Worm (Caenorhabditis elegans) whole organism, young adult: ENCODE measurements around the gene F14D7.2.

Experiments
- B0019.2 ChIP-seq: fragments of 200-800 bp; sonication (Bioruptor generic); conservative IDR thresholded peaks from 2 replicates; pipeline ENCODE4 v1.3.6; 2022; ENCODE audit warnings: missing genetic modification reagents, missing genetic modification characterization, missing compliant biosample characterization
- B0261.1 ChIP-seq: sonication (generic microtip); optimal IDR thresholded peaks from 2 replicates; lab custom pipeline; 2016; ENCODE audit warnings: mild to moderate bottlenecking, missing genetic modification characterization, moderate library complexity, missing compliant biosample characterization
- C06A6.2 ChIP-seq: fragments of 200-800 bp; sonication (Bioruptor generic); conservative IDR thresholded peaks from 2 replicates; pipeline ENCODE4 v1.3.6; 2022; ENCODE audit warnings: missing genetic modification characterization, missing compliant biosample characterization
- C17E4.6 ChIP-seq: fragments of 200-800 bp; sonication (Bioruptor generic); IDR thresholded peaks from 2 replicates; pipeline ENCODE4 v1.3.6; 2022; ENCODE audit warnings: missing genetic modification reagents, missing genetic modification characterization, missing compliant biosample characterization
- F10E7.11 ChIP-seq: sonication (generic microtip); optimal IDR thresholded peaks from 2 replicates; lab custom pipeline; 2017; ENCODE audit warnings: mild to moderate bottlenecking, missing genetic modification characterization, moderate library complexity, missing compliant biosample characterization
- F22D6.2 ChIP-seq: sonication (generic microtip); optimal IDR thresholded peaks from 2 replicates; lab custom pipeline; 2016; ENCODE audit warnings: mild to moderate bottlenecking, missing genetic modification characterization, missing compliant biosample characterization
- F23B12.7 ChIP-seq: sonication (generic microtip); optimal IDR thresholded peaks from 2 replicates; lab custom pipeline; 2017; ENCODE audit warnings: missing genetic modification characterization, mild to moderate bottlenecking, missing compliant biosample characterization, antibody characterized with exemption, moderate library complexity; ENCODE audit not compliant: insufficient read depth
- F39B2.1 ChIP-seq: fragments of 200-800 bp; sonication (Bioruptor generic); IDR thresholded peaks from 2 replicates; pipeline ENCODE4 v1.3.6; 2022; ENCODE audit warnings: missing genetic modification reagents, missing genetic modification characterization, missing compliant biosample characterization
- F49E8.2 ChIP-seq: sonication (generic microtip); optimal IDR thresholded peaks from 3 replicates; lab custom pipeline; 2017; ENCODE audit warnings: missing genetic modification characterization, mild to moderate bottlenecking, missing compliant biosample characterization, antibody characterized with exemption, moderate library complexity; ENCODE audit not compliant: insufficient read depth
- F52B5.7 ChIP-seq: sonication (generic microtip); optimal IDR thresholded peaks from 2 replicates; lab custom pipeline; 2016; ENCODE audit warnings: mild to moderate bottlenecking, missing genetic modification characterization, missing compliant biosample characterization
- K12H6.12 ChIP-seq: fragments of 200-800 bp; sonication (Bioruptor generic); optimal IDR thresholded peaks from 2 replicates; lab custom pipeline; 2018; ENCODE audit warnings: mild to moderate bottlenecking, missing genetic modification characterization, missing compliant biosample characterization
- T26A5.8 ChIP-seq: sonication (generic microtip); optimal IDR thresholded peaks from 2 replicates; lab custom pipeline; 2016; ENCODE audit warnings: missing genetic modification characterization, missing compliant biosample characterization
- Y53F4B.3 ChIP-seq: fragments of 200-800 bp; sonication (Bioruptor generic); IDR thresholded peaks from 2 replicates; pipeline ENCODE4 v1.3.6; 2022; ENCODE audit warnings: missing genetic modification reagents, missing genetic modification characterization, missing compliant biosample characterization
- Y79H2A.3 ChIP-seq: fragments of 200-800 bp; sonication (Bioruptor generic); conservative IDR thresholded peaks from 2 replicates; pipeline ENCODE4 v1.3.6; 2022; ENCODE audit warnings: missing genetic modification reagents, missing genetic modification characterization, missing compliant biosample characterization
- Y95B8A.8 ChIP-seq: fragments of 200-800 bp; sonication (Bioruptor generic); IDR thresholded peaks from 2 replicates; pipeline ENCODE4 v1.3.6; 2022; ENCODE audit warnings: missing genetic modification reagents, missing genetic modification characterization, missing compliant biosample characterization
- aptf-3 ChIP-seq: fragments of 200-800 bp; sonication (Bioruptor generic); IDR thresholded peaks from 2 replicates; pipeline ENCODE4 v1.3.6; 2022; ENCODE audit warnings: missing genetic modification characterization, missing compliant biosample characterization
- atf-7 ChIP-seq: sonication (generic microtip); optimal IDR thresholded peaks from 2 replicates; lab custom pipeline; 2017; ENCODE audit warnings: mild to moderate bottlenecking, missing genetic modification characterization, missing compliant biosample characterization
- attf-5 ChIP-seq: fragments of 200-800 bp; sonication (Bioruptor generic); optimal IDR thresholded peaks from 2 replicates; lab custom pipeline; 2018; ENCODE audit warnings: mild to moderate bottlenecking, missing genetic modification characterization, missing compliant biosample characterization
- attf-6 ChIP-seq: fragments of 200-800 bp; sonication (Bioruptor generic); IDR thresholded peaks from 2 replicates; pipeline ENCODE4 v1.3.6; 2022; ENCODE audit warnings: missing genetic modification reagents, missing genetic modification characterization, missing compliant biosample characterization
- bed-2 ChIP-seq: fragments of 200-800 bp; sonication (Bioruptor generic); IDR thresholded peaks from 2 replicates; pipeline ENCODE4 v1.3.6; 2022; ENCODE audit warnings: missing genetic modification reagents, missing genetic modification characterization, missing compliant biosample characterization
- cebp-1 ChIP-seq, 2 experiments: fragments of 200-800 bp in 1 of 2; sonication (Bioruptor generic) in 1 of 2; sonication (generic microtip) in 1 of 2; IDR thresholded peaks in 1 of 2; optimal IDR thresholded peaks in 1 of 2; 2 replicates each; pipeline versions ENCODE4 v1.3.6 to Lab custom; 2017 to 2022; ENCODE audit warnings: missing compliant biosample characterization in 2 of 2, missing genetic modification characterization in 2 of 2, mild to moderate bottlenecking in 1 of 2, missing genetic modification reagents in 1 of 2, moderate library complexity in 1 of 2
- ceh-27 ChIP-seq: fragments of 200-800 bp; sonication (Bioruptor generic); optimal IDR thresholded peaks from 2 replicates; lab custom pipeline; 2018; ENCODE audit warnings: mild to moderate bottlenecking, missing genetic modification characterization, moderate library complexity, missing compliant biosample characterization
- die-1 ChIP-seq: sonication (generic microtip); optimal IDR thresholded peaks from 2 replicates; lab custom pipeline; 2016; ENCODE audit warnings: missing genotype, mild to moderate bottlenecking, missing genetic modification characterization, missing compliant biosample characterization
- dpl-1 ChIP-seq: fragments of 150-350 bp; optimal IDR thresholded peaks from 2 replicates; lab custom pipeline; 2014; ENCODE audit warnings: missing biosample characterization, missing genetic modification reagents, missing genetic modification characterization
- fkh-3 ChIP-seq: sonication (generic microtip); optimal IDR thresholded peaks from 2 replicates; lab custom pipeline; 2016; ENCODE audit warnings: mild to moderate bottlenecking, missing genetic modification characterization, missing compliant biosample characterization
- hmg-1.2 ChIP-seq: fragments of 200-800 bp; sonication (Bioruptor generic); IDR thresholded peaks from 2 replicates; pipeline ENCODE4 v1.3.6; 2022; ENCODE audit warnings: missing genetic modification reagents, missing genetic modification characterization, missing compliant biosample characterization
- hmg-20 ChIP-seq: fragments of 200-800 bp; sonication (Bioruptor generic); IDR thresholded peaks from 2 replicates; pipeline ENCODE4 v1.3.6; 2022; ENCODE audit warnings: missing genetic modification reagents, missing genetic modification characterization, missing compliant biosample characterization
- let-607 ChIP-seq, 2 experiments: fragments of 200-800 bp in 1 of 2; sonication (Bioruptor generic) in 1 of 2; sonication (generic microtip) in 1 of 2; optimal IDR thresholded peaks; 2 replicates each; lab custom pipeline; 2016 to 2018; ENCODE audit warnings: mild to moderate bottlenecking in 2 of 2, missing compliant biosample characterization in 2 of 2, missing genetic modification characterization in 2 of 2, moderate library complexity in 2 of 2, missing genotype in 1 of 2
- lin-26 ChIP-seq: fragments of 200-800 bp; sonication (Bioruptor generic); IDR thresholded peaks from 2 replicates; pipeline ENCODE4 v1.3.6; 2022; ENCODE audit warnings: missing genetic modification reagents, missing genetic modification characterization, missing compliant biosample characterization
- lin-35 ChIP-seq, 3 experiments: fragments of 150-350 bp in 2 of 3; sonication (generic microtip) in 1 of 3; optimal IDR thresholded peaks; 2 replicates each; lab custom pipeline; 2014 to 2018; ENCODE audit warnings: missing biosample characterization in 3 of 3, missing genetic modification characterization in 3 of 3, missing genetic modification reagents in 3 of 3
- lir-1 ChIP-seq: fragments of 200-800 bp; sonication (Bioruptor generic); conservative IDR thresholded peaks from 2 replicates; pipeline ENCODE4 v1.3.6; 2022; ENCODE audit warnings: missing genetic modification reagents, missing genetic modification characterization, missing compliant biosample characterization
- madf-6 ChIP-seq: fragments of 200-800 bp; sonication (Bioruptor generic); IDR thresholded peaks from 2 replicates; pipeline ENCODE4 v1.3.6; 2022; ENCODE audit warnings: missing genetic modification reagents, missing genetic modification characterization, missing compliant biosample characterization
- mcd-1 ChIP-seq: fragments of 200-800 bp; sonication (Bioruptor generic); IDR thresholded peaks from 2 replicates; pipeline ENCODE4 v1.3.6; 2022; ENCODE audit warnings: missing genetic modification reagents, missing genetic modification characterization, missing compliant biosample characterization
- nhr-179 ChIP-seq: sonication (generic microtip); optimal IDR thresholded peaks from 2 replicates; lab custom pipeline; 2016; ENCODE audit warnings: mild to moderate bottlenecking, missing genetic modification characterization, missing compliant biosample characterization
- nhr-27 ChIP-seq: fragments of 200-800 bp; sonication (Bioruptor generic); optimal IDR thresholded peaks from 2 replicates; lab custom pipeline; 2018; ENCODE audit warnings: mild to moderate bottlenecking, missing genetic modification characterization, moderate library complexity, missing compliant biosample characterization
- nhr-80 ChIP-seq: sonication (generic microtip); optimal IDR thresholded peaks from 2 replicates; lab custom pipeline; 2016; ENCODE audit warnings: missing genetic modification characterization, missing compliant biosample characterization
- rcor-1 ChIP-seq: fragments of 200-800 bp; sonication (Bioruptor generic); IDR thresholded peaks from 2 replicates; pipeline ENCODE4 v1.3.6; 2022; ENCODE audit warnings: missing genetic modification reagents, missing genetic modification characterization, missing compliant biosample characterization
- sea-2 ChIP-seq: fragments of 200-800 bp; sonication (Bioruptor generic); IDR thresholded peaks from 2 replicates; pipeline ENCODE4 v1.3.6; 2022; ENCODE audit warnings: missing genetic modification characterization, missing compliant biosample characterization
- snpc-1.3 ChIP-seq: sonication (generic microtip); optimal IDR thresholded peaks from 2 replicates; lab custom pipeline; 2017; ENCODE audit warnings: missing genetic modification characterization, mild to moderate bottlenecking, missing compliant biosample characterization, antibody characterized with exemption, moderate library complexity, missing genotype, missing genetic modification reagents; ENCODE audit not compliant: insufficient read depth
- unc-130 ChIP-seq: sonication (generic microtip); optimal IDR thresholded peaks from 2 replicates; lab custom pipeline; 2016; ENCODE audit warnings: missing genetic modification reagents, missing genetic modification characterization, missing compliant biosample characterization
- zfh-2 ChIP-seq: fragments of 200-800 bp; sonication (Bioruptor generic); conservative IDR thresholded peaks from 2 replicates; pipeline ENCODE4 v1.3.6; 2022; ENCODE audit warnings: missing genetic modification reagents, missing genetic modification characterization, missing compliant biosample characterization

Gene F14D7.2

ce11 chrV:14328806-14329205, 35.3 kb upstream of the F14D7.2 start, which contains the start of gene pepm-1:
pepm-1 (plus strand) TSS chrV:14329106.
- no peak for TF ChIP-seq let-607 (tag; optimal IDR thresholded peaks at IDR 0.05; lab: Kevin White, UChicago)
- TF ChIP-seq nhr-27 (tag; lab: Kevin White, UChicago) = no peak
- TF ChIP-seq rcor-1 (GFP tag; lab: Robert Waterston, UW) = no peak
- no peak for TF ChIP-seq madf-6 (GFP tag; lab: Robert Waterston, UW)
- no peak for TF ChIP-seq dpl-1 (GFP tag; lab: Kevin White, UChicago)
- no peak for TF ChIP-seq unc-130
- no peak for TF ChIP-seq hmg-20 (GFP tag; lab: Robert Waterston, UW)
- no peak for TF ChIP-seq F52B5.7
- no peak for TF ChIP-seq zfh-2 (GFP tag; lab: Robert Waterston, UW)
- no peak for TF ChIP-seq F10E7.11 (tag; lab: Kevin White, UChicago)
- TF ChIP-seq atf-7 (tag; lab: Kevin White, UChicago) = no peak
- TF ChIP-seq Y95B8A.8 (GFP tag; lab: Robert Waterston, UW) = no peak
- no peak for TF ChIP-seq B0019.2 (GFP tag; lab: Robert Waterston, UW)
- TF ChIP-seq attf-5 (GFP tag; lab: Kevin White, UChicago) = no peak
- TF ChIP-seq die-1 (tag; lab: Kevin White, UChicago) = no peak
- no peak for TF ChIP-seq bed-2
- TF ChIP-seq Y79H2A.3 (GFP tag; lab: Robert Waterston, UW) = no peak
- TF ChIP-seq F49E8.2 (tag; lab: Kevin White, UChicago) = no peak
- TF ChIP-seq K12H6.12 (tag; lab: Kevin White, UChicago) = no peak

DNA sequence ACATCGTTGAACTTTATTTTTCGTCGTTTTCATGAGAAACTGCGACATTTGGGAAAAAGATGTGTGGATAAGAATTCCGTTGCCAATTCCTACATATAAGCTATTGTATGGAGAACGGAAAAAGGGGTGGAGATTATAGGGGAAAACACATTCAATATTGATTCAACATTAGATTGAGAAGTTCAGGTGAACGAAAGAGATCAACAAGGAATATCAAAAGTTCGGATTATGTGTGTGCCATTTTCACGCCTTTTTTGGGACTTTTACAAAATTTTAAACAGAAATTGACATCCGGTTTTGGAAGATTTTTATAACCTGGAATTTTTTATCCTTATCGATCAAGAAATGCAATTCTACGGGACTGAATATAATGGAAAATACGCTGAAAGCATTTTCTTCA, 34.3 kb upstream of the F14D7.2 start, which contains the start of gene F47B8.5:
Gene F47B8.5, minus strand, starts transcription at position 101 of the 400 bp plus-strand sequence.
- TF ChIP-seq bed-2 (no peak), attf-5 (GFP tag; lab: Kevin White, UChicago) (no peak), sea-2 (GFP tag; lab: Robert Waterston, UW) (no peak), B0261.1 (tag; lab: Kevin White, UChicago) (no peak), lir-1 (GFP tag; lab: Robert Waterston, UW) (no peak), zfh-2 (GFP tag; lab: Robert Waterston, UW) (no peak), Y53F4B.3 (GFP tag; lab: Robert Waterston, UW) (no peak), rcor-1 (GFP tag; lab: Robert Waterston, UW) (no peak), aptf-3 (GFP tag; lab: Robert Waterston, UW) (no peak), attf-6 (GFP tag; lab: Robert Waterston, UW) (no peak)

DNA sequence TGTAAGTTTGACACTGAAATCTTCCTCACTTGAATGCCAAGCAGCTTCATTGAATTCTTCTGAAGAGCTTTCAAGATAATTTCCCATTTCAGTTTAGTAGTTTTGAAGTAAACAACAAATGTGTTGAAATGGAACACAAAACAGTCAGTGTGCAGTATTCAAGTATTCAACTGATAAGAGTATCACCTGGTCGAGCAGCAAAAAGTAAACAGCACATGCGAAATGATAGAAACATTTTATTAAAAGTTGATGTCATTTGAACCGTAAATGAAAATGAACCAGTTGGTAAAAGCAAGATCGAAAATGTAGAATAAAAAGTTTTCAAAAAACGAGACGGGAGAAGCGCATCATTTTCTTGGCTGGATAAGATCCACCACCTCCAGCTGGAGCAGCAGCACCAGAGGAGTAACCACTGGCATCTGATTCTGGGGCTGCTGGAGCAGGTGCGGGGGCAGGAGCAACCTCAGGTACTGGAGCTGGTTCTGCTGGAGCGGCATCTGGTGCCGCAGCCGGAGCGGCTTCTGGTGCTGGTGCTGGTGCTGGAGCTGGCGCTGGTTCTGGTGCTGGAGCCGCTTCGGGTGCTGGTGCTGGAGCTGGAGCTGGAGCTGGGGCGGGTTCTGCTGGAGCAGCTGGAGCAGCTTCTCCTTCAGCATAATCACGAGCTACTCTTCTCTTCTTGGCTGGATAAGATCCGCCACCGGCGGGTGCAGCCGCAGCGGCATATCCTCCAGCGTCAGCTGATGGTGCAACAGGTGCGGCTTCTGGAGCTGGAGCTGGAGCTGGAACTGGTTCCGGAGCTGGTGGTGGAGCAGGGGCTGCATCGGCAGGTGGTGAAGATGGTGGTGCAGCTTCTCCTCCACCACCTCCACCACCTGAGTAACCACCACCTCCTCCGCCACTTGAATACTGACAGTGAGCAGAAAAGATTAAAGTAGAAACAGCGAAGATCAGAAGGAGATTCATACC, 31.3 kb upstream of the F14D7.2 start, which contains the start of the genes F47B8.4 and F47B8.18:
Gene F47B8.4, minus strand, starts transcription at position 172 of the 966 bp plus-strand sequence.
Gene F47B8.18, minus strand, starts transcription at position 963 of the 966 bp plus-strand sequence.
- no peak for TF ChIP-seq T26A5.8 (tag; lab: Kevin White, UChicago)
- no peak for TF ChIP-seq hmg-1.2 (GFP tag; lab: Robert Waterston, UW)
- TF ChIP-seq C06A6.2 (GFP tag; lab: Robert Waterston, UW) = no peak
- TF ChIP-seq lin-35 (GFP tag; optimal IDR thresholded peaks at IDR 0.05; lab: Kevin White, UChicago) = no peak
- no peak for TF ChIP-seq Y53F4B.3 (GFP tag; lab: Robert Waterston, UW)
- TF ChIP-seq snpc-1.3 (tag; lab: Kevin White, UChicago) = no peak
- no peak for TF ChIP-seq F22D6.2 (tag; lab: Kevin White, UChicago)
- TF ChIP-seq ceh-27 (GFP tag; lab: Kevin White, UChicago) = no peak
- no peak for TF ChIP-seq F39B2.1 (GFP tag; lab: Robert Waterston, UW)
- TF ChIP-seq C17E4.6 (GFP tag; lab: Robert Waterston, UW) = no peak
- TF ChIP-seq mcd-1 = peak; percentile 55; the same call in 1 of the 2 replicates
- no peak for TF ChIP-seq hmg-20 (GFP tag; lab: Robert Waterston, UW)
- TF ChIP-seq F23B12.7 (tag; lab: Kevin White, UChicago) = no peak
- peak; percentile 56 for TF ChIP-seq nhr-80
- TF ChIP-seq cebp-1 (GFP tag; IDR thresholded peaks at IDR 0.05; lab: Robert Waterston, UW) = 0 out of 2 replicates have a peak, but pooled peaks have one; percentile 15
- no peak for TF ChIP-seq cebp-1 (tag; optimal IDR thresholded peaks at IDR 0.05; lab: Kevin White, UChicago)
- TF ChIP-seq B0261.1 (tag; lab: Kevin White, UChicago) = no peak
- TF ChIP-seq K12H6.12 (tag; lab: Kevin White, UChicago) = no peak
- 0 out of 2 replicates have a peak, but pooled peaks have one; percentile 53 for TF ChIP-seq lin-26 (GFP tag; lab: Robert Waterston, UW)
- TF ChIP-seq nhr-179 (tag; lab: Kevin White, UChicago) = no peak
- TF ChIP-seq fkh-3 (tag; lab: Kevin White, UChicago) = no peak
